Worm (Caenorhabditis elegans) whole organism, young adult: ENCODE measurements around the gene F09G2.8.

Source experiments
- B0019.2 ChIP-seq: fragments of 200-800 bp; sonication (Bioruptor generic); conservative IDR thresholded peaks from 2 replicates; pipeline ENCODE4 v1.3.6; 2022; ENCODE audit warnings: missing genetic modification reagents, missing genetic modification characterization, missing compliant biosample characterization
- B0336.3 ChIP-seq: fragments of 200-800 bp; sonication (Bioruptor generic); IDR thresholded peaks from 2 replicates; pipeline ENCODE4 v1.3.6; 2022; ENCODE audit warnings: missing genetic modification characterization, missing compliant biosample characterization
- F55B11.4 ChIP-seq: sonication (generic microtip); optimal IDR thresholded peaks from 2 replicates; lab custom pipeline; 2016; ENCODE audit warnings: missing compliant biosample characterization, missing genetic modification characterization, borderline replicate concordance; ENCODE audit not compliant: insufficient read depth
- F57C9.4 ChIP-seq: sonication (generic microtip); optimal IDR thresholded peaks from 2 replicates; lab custom pipeline; 2017; ENCODE audit warnings: mild to moderate bottlenecking, missing genetic modification characterization, missing compliant biosample characterization
- K11D2.4 ChIP-seq: fragments of 200-800 bp; sonication (Bioruptor generic); IDR thresholded peaks from 2 replicates; pipeline ENCODE4 v1.3.6; 2022; ENCODE audit warnings: missing genetic modification reagents, missing genetic modification characterization, missing compliant biosample characterization
- T07F8.4 ChIP-seq: sonication (generic microtip); optimal IDR thresholded peaks from 2 replicates; lab custom pipeline; 2016; ENCODE audit warnings: mild to moderate bottlenecking, missing genetic modification characterization, moderate library complexity, missing compliant biosample characterization
- T26A5.8 ChIP-seq: sonication (generic microtip); optimal IDR thresholded peaks from 2 replicates; lab custom pipeline; 2016; ENCODE audit warnings: missing genetic modification characterization, missing compliant biosample characterization
- Y53G8AR.9 ChIP-seq: fragments of 200-800 bp; sonication (Bioruptor generic); conservative IDR thresholded peaks from 2 replicates; pipeline ENCODE4 v1.3.6; 2022; ENCODE audit warnings: missing genetic modification reagents, missing genetic modification characterization, missing compliant biosample characterization
- Y79H2A.3 ChIP-seq: fragments of 200-800 bp; sonication (Bioruptor generic); conservative IDR thresholded peaks from 2 replicates; pipeline ENCODE4 v1.3.6; 2022; ENCODE audit warnings: missing genetic modification reagents, missing genetic modification characterization, missing compliant biosample characterization
- Y95B8A.8 ChIP-seq: fragments of 200-800 bp; sonication (Bioruptor generic); IDR thresholded peaks from 2 replicates; pipeline ENCODE4 v1.3.6; 2022; ENCODE audit warnings: missing genetic modification reagents, missing genetic modification characterization, missing compliant biosample characterization
- ZK185.1 ChIP-seq: sonication (generic microtip); optimal IDR thresholded peaks from 2 replicates; lab custom pipeline; 2016; ENCODE audit warnings: mild to moderate bottlenecking, missing genetic modification characterization, missing compliant biosample characterization; ENCODE audit not compliant: poor library complexity, severe bottlenecking
- atf-7 ChIP-seq: sonication (generic microtip); optimal IDR thresholded peaks from 2 replicates; lab custom pipeline; 2017; ENCODE audit warnings: mild to moderate bottlenecking, missing genetic modification characterization, missing compliant biosample characterization
- attf-3 ChIP-seq: fragments of 200-800 bp; sonication (Bioruptor generic); conservative IDR thresholded peaks from 2 replicates; pipeline ENCODE4 v1.3.6; 2022; ENCODE audit warnings: missing genetic modification reagents, missing genetic modification characterization, missing compliant biosample characterization
- attf-6 ChIP-seq: fragments of 200-800 bp; sonication (Bioruptor generic); IDR thresholded peaks from 2 replicates; pipeline ENCODE4 v1.3.6; 2022; ENCODE audit warnings: missing genetic modification reagents, missing genetic modification characterization, missing compliant biosample characterization
- bed-2 ChIP-seq: fragments of 200-800 bp; sonication (Bioruptor generic); IDR thresholded peaks from 2 replicates; pipeline ENCODE4 v1.3.6; 2022; ENCODE audit warnings: missing genetic modification reagents, missing genetic modification characterization, missing compliant biosample characterization
- cebp-2 ChIP-seq: fragments of 200-800 bp; sonication (Bioruptor generic); IDR thresholded peaks from 2 replicates; pipeline ENCODE4 v1.3.6; 2022; ENCODE audit warnings: missing genetic modification characterization, missing compliant biosample characterization
- ceh-27 ChIP-seq: fragments of 200-800 bp; sonication (Bioruptor generic); optimal IDR thresholded peaks from 2 replicates; lab custom pipeline; 2018; ENCODE audit warnings: mild to moderate bottlenecking, missing genetic modification characterization, moderate library complexity, missing compliant biosample characterization
- ceh-40 ChIP-seq: fragments of 200-800 bp; sonication (Bioruptor generic); IDR thresholded peaks from 2 replicates; pipeline ENCODE4 v1.3.6; 2022; ENCODE audit warnings: missing genetic modification characterization, missing compliant biosample characterization
- ceh-91 ChIP-seq: fragments of 200-800 bp; sonication (Bioruptor generic); IDR thresholded peaks from 2 replicates; pipeline ENCODE4 v1.3.6; 2022; ENCODE audit warnings: missing genetic modification reagents, missing genetic modification characterization, missing compliant biosample characterization
- dpl-1 ChIP-seq: fragments of 150-350 bp; optimal IDR thresholded peaks from 2 replicates; lab custom pipeline; 2014; ENCODE audit warnings: missing biosample characterization, missing genetic modification reagents, missing genetic modification characterization
- efl-1 ChIP-seq: fragments of 150-350 bp; optimal IDR thresholded peaks from 2 replicates; lab custom pipeline; 2014; ENCODE audit warnings: missing biosample characterization, missing genetic modification reagents, missing genetic modification characterization
- egl-18 ChIP-seq: fragments of 200-800 bp; sonication (Bioruptor generic); IDR thresholded peaks from 2 replicates; pipeline ENCODE4 v1.3.6; 2022; ENCODE audit warnings: missing genetic modification reagents, missing genetic modification characterization, missing compliant biosample characterization
- him-1 ChIP-seq: sonication (generic microtip); optimal IDR thresholded peaks from 2 replicates; lab custom pipeline; 2016; ENCODE audit warnings: missing genotype, missing genetic modification reagents, missing genetic modification characterization, missing compliant biosample characterization
- hmg-1.2 ChIP-seq: fragments of 200-800 bp; sonication (Bioruptor generic); IDR thresholded peaks from 2 replicates; pipeline ENCODE4 v1.3.6; 2022; ENCODE audit warnings: missing genetic modification reagents, missing genetic modification characterization, missing compliant biosample characterization
- hrde-1 ChIP-seq: sonication (generic microtip); optimal IDR thresholded peaks from 2 replicates; lab custom pipeline; 2016; ENCODE audit warnings: missing genetic modification characterization, mild to moderate bottlenecking, missing compliant biosample characterization, moderate library complexity, missing genotype, missing genetic modification reagents, borderline replicate concordance
- hsf-1 ChIP-seq: fragments of 200-800 bp; sonication (Bioruptor generic); IDR thresholded peaks from 2 replicates; pipeline ENCODE4 v1.3.6; 2022; ENCODE audit warnings: missing genetic modification reagents, missing genetic modification characterization, missing compliant biosample characterization
- lag-1 ChIP-seq: fragments of 200-800 bp; sonication (Bioruptor generic); IDR thresholded peaks from 2 replicates; pipeline ENCODE4 v1.3.6; 2022; ENCODE audit warnings: missing genetic modification reagents, missing genetic modification characterization, missing compliant biosample characterization
- let-607 ChIP-seq, 2 experiments: fragments of 200-800 bp in 1 of 2; sonication (Bioruptor generic) in 1 of 2; sonication (generic microtip) in 1 of 2; optimal IDR thresholded peaks; 2 replicates each; lab custom pipeline; 2016 to 2018; ENCODE audit warnings: mild to moderate bottlenecking in 2 of 2, missing compliant biosample characterization in 2 of 2, missing genetic modification characterization in 2 of 2, moderate library complexity in 2 of 2, missing genotype in 1 of 2
- lin-54 ChIP-seq: fragments of 200-800 bp; sonication (Bioruptor generic); optimal IDR thresholded peaks from 2 replicates; lab custom pipeline; 2018; ENCODE audit warnings: mild to moderate bottlenecking, missing genetic modification characterization, missing compliant biosample characterization
- madf-10 ChIP-seq: sonication (generic microtip); optimal IDR thresholded peaks from 2 replicates; lab custom pipeline; 2016; ENCODE audit warnings: mild to moderate bottlenecking, missing genetic modification characterization, missing compliant biosample characterization
- madf-3 ChIP-seq: fragments of 200-800 bp; sonication (Bioruptor generic); IDR thresholded peaks from 2 replicates; pipeline ENCODE4 v1.3.6; 2022; ENCODE audit warnings: missing genetic modification reagents, missing genetic modification characterization, missing compliant biosample characterization
- madf-6 ChIP-seq: fragments of 200-800 bp; sonication (Bioruptor generic); IDR thresholded peaks from 2 replicates; pipeline ENCODE4 v1.3.6; 2022; ENCODE audit warnings: missing genetic modification reagents, missing genetic modification characterization, missing compliant biosample characterization
- mxl-1 ChIP-seq: sonication (generic microtip); optimal IDR thresholded peaks from 2 replicates; lab custom pipeline; 2016; ENCODE audit warnings: missing genetic modification characterization, missing compliant biosample characterization
- nfya-1 ChIP-seq: sonication (generic microtip); optimal IDR thresholded peaks from 2 replicates; lab custom pipeline; 2017; ENCODE audit warnings: antibody characterized with exemption, missing compliant biosample characterization, missing genetic modification characterization, borderline replicate concordance; ENCODE audit not compliant: insufficient read depth
- nfya-2 ChIP-seq: fragments of 200-800 bp; sonication (Bioruptor generic); IDR thresholded peaks from 2 replicates; pipeline ENCODE4 v1.3.6; 2022; ENCODE audit warnings: missing genetic modification reagents, missing genetic modification characterization, missing compliant biosample characterization
- nhr-80 ChIP-seq: sonication (generic microtip); optimal IDR thresholded peaks from 2 replicates; lab custom pipeline; 2016; ENCODE audit warnings: missing genetic modification characterization, missing compliant biosample characterization
- pha-4 ChIP-seq: fragments of 150-350 bp; sonication (generic microtip); optimal IDR thresholded peaks from 2 replicates; lab custom pipeline; 2014; ENCODE audit warnings: missing biosample characterization, missing genetic modification reagents, missing genetic modification characterization
- rec-8 ChIP-seq, 2 experiments: sonication (generic microtip); optimal IDR thresholded peaks; 2 replicates each; lab custom pipeline; 2016; ENCODE audit warnings: mild to moderate bottlenecking in 2 of 2, missing genetic modification characterization in 2 of 2, missing genetic modification reagents in 2 of 2, missing genotype in 2 of 2, missing biosample characterization in 1 of 2, missing compliant biosample characterization in 1 of 2, moderate library complexity in 1 of 2
- rpc-1 ChIP-seq, 2 experiments: fragments of 150-350 bp in 1 of 2; sonication (generic microtip) in 1 of 2; optimal IDR thresholded peaks; 2 replicates each; lab custom pipeline; 2014 to 2018; ENCODE audit warnings: missing biosample characterization in 1 of 2, missing genetic modification characterization in 1 of 2, missing genetic modification reagents in 1 of 2, missing genotype in 1 of 2
- sea-2 ChIP-seq: fragments of 200-800 bp; sonication (Bioruptor generic); IDR thresholded peaks from 2 replicates; pipeline ENCODE4 v1.3.6; 2022; ENCODE audit warnings: missing genetic modification characterization, missing compliant biosample characterization
- snpc-3.4 ChIP-seq: sonication (generic microtip); optimal IDR thresholded peaks from 2 replicates; lab custom pipeline; 2017; ENCODE audit warnings: missing genetic modification characterization, mild to moderate bottlenecking, missing compliant biosample characterization, antibody characterized with exemption, moderate library complexity, missing genotype, missing genetic modification reagents
- sptf-2 ChIP-seq: fragments of 200-800 bp; sonication (Bioruptor generic); optimal IDR thresholded peaks from 2 replicates; lab custom pipeline; 2018; ENCODE audit warnings: mild to moderate bottlenecking, missing genetic modification characterization, missing compliant biosample characterization
- tbp1 ChIP-seq: fragments of 200-800 bp; sonication (Bioruptor generic); optimal IDR thresholded peaks from 2 replicates; lab custom pipeline; 2018; ENCODE audit warnings: mild to moderate bottlenecking, missing genetic modification characterization, missing compliant biosample characterization
- xnd-1 ChIP-seq: sonication (generic microtip); optimal IDR thresholded peaks from 2 replicates; lab custom pipeline; 2016; ENCODE audit warnings: missing genotype, missing genetic modification reagents, missing genetic modification characterization, missing compliant biosample characterization
- zim-3 ChIP-seq: sonication (generic microtip); optimal IDR thresholded peaks from 2 replicates; lab custom pipeline; 2017; ENCODE audit warnings: mild to moderate bottlenecking, missing genetic modification characterization, moderate library complexity, missing compliant biosample characterization
- ztf-18 ChIP-seq: sonication (generic microtip); optimal IDR thresholded peaks from 2 replicates; lab custom pipeline; 2016; ENCODE audit warnings: missing genotype, mild to moderate bottlenecking, missing genetic modification characterization, missing compliant biosample characterization
- ztf-25 ChIP-seq: fragments of 200-800 bp; sonication (Bioruptor generic); IDR thresholded peaks from 2 replicates; pipeline ENCODE4 v1.3.6; 2022; ENCODE audit warnings: missing genetic modification reagents, missing genetic modification characterization, missing compliant biosample characterization
- ztf-28 ChIP-seq: fragments of 200-800 bp; sonication (Bioruptor generic); IDR thresholded peaks from 2 replicates; pipeline ENCODE4 v1.3.6; 2022; ENCODE audit warnings: missing genetic modification reagents, missing genetic modification characterization, missing compliant biosample characterization

Gene F09G2.8

ce11 chrV:7196498-7196966 lies 3.1 kb upstream of the F09G2.8 start, which contains the start of gene F09G2.2 (continued):
- no peak for TF ChIP-seq egl-18 (GFP tag; lab: Robert Waterston, UW)
- no peak for TF ChIP-seq F55B11.4 (tag; lab: Kevin White, UChicago)
- peak; percentile 92 for TF ChIP-seq Y53G8AR.9
- peak; percentile 14 for TF ChIP-seq atf-7 (tag; lab: Kevin White, UChicago)
- no peak for TF ChIP-seq T07F8.4 (tag; lab: Kevin White, UChicago)
- peak; percentile 55 for TF ChIP-seq him-1
- TF ChIP-seq bed-2 (GFP tag; lab: Robert Waterston, UW), result no peak
- TF ChIP-seq sptf-2 (GFP tag; lab: Kevin White, UChicago), result no peak
- no peak for TF ChIP-seq nfya-2 (GFP tag; lab: Robert Waterston, UW)
- TF ChIP-seq pha-4 (tag; lab: Kevin White, UChicago), result peak; percentile 84
- peak; percentile 68 for TF ChIP-seq ZK185.1 (tag; lab: Kevin White, UChicago)
- TF ChIP-seq K11D2.4 (GFP tag; lab: Robert Waterston, UW), result peak; percentile 72
- TF ChIP-seq nfya-1 (tag; lab: Kevin White, UChicago), result no peak
- peak; percentile 100 for TF ChIP-seq madf-3
- 0 out of 2 replicates have a peak, but pooled peaks have one; percentile 40 for TF ChIP-seq ztf-25
- TF ChIP-seq Y79H2A.3 (GFP tag; lab: Robert Waterston, UW), result no peak
- 0 out of 2 replicates have a peak, but pooled peaks have one; percentile 6 for TF ChIP-seq ztf-28 (GFP tag; lab: Robert Waterston, UW)
- peak; percentile 84 for TF ChIP-seq B0336.3
- TF ChIP-seq ceh-27 (GFP tag; lab: Kevin White, UChicago), result peak; percentile 88
- TF ChIP-seq F57C9.4 (tag; lab: Kevin White, UChicago), result no peak
- TF ChIP-seq snpc-3.4 (tag; lab: Kevin White, UChicago), result peak; percentile 88
- peak; percentile 88 for TF ChIP-seq efl-1 (GFP tag; lab: Kevin White, UChicago)
- TF ChIP-seq B0019.2 (GFP tag; lab: Robert Waterston, UW), result 0 out of 2 replicates have a peak, but pooled peaks have one; percentile 53
- TF ChIP-seq let-607 (tag; optimal IDR thresholded peaks at IDR 0.05; lab: Kevin White, UChicago), result peak; percentile 2 to 69
- peak; percentile 95 for TF ChIP-seq madf-6 (GFP tag; lab: Robert Waterston, UW)
- peak; percentile 72; the same call in 1 of the 2 replicates for TF ChIP-seq hsf-1 (GFP tag; lab: Robert Waterston, UW)
- peak; percentile 78 for TF ChIP-seq madf-10 (tag; lab: Kevin White, UChicago)
- no peak for TF ChIP-seq sea-2 (GFP tag; lab: Robert Waterston, UW)
- TF ChIP-seq T26A5.8 (tag; lab: Kevin White, UChicago), result no peak
- no peak for TF ChIP-seq cebp-2
- no peak for TF ChIP-seq attf-6 (GFP tag; lab: Robert Waterston, UW)
- TF ChIP-seq mxl-1 (tag; lab: Kevin White, UChicago), result peak; percentile 5
- TF ChIP-seq xnd-1 (tag; lab: Kevin White, UChicago), result peak; percentile 77
- TF ChIP-seq lag-1 (GFP tag; lab: Robert Waterston, UW), result no peak
- peak; percentile 73 for TF ChIP-seq attf-3 (GFP tag; lab: Robert Waterston, UW)
- TF ChIP-seq dpl-1 (GFP tag; lab: Kevin White, UChicago), result peak; percentile 90
- TF ChIP-seq tbp1, result peak; percentile 72
- no peak for TF ChIP-seq zim-3 (tag; lab: Kevin White, UChicago)
- peak; percentile 84 for TF ChIP-seq Y95B8A.8 (GFP tag; lab: Robert Waterston, UW)
- no peak for TF ChIP-seq rpc-1 (optimal IDR thresholded peaks at IDR 0.05; lab: Kevin White, UChicago)
- TF ChIP-seq rpc-1 (tag; optimal IDR thresholded peaks at IDR 0.05; lab: Kevin White, UChicago), result no peak
- TF ChIP-seq rec-8 (tag; optimal IDR thresholded peaks at IDR 0.05; lab: Kevin White, UChicago), result no peak
- TF ChIP-seq ztf-18, result peak; percentile 70
- TF ChIP-seq nhr-80 (tag; lab: Kevin White, UChicago), result peak; percentile 90
- peak; percentile 82 for TF ChIP-seq ceh-91 (GFP tag; lab: Robert Waterston, UW)
- TF ChIP-seq hrde-1 (tag; lab: Kevin White, UChicago), result peak; percentile 14
- peak; percentile 99 for TF ChIP-seq hmg-1.2 (GFP tag; lab: Robert Waterston, UW)
- TF ChIP-seq ceh-40, result no peak
- TF ChIP-seq lin-54, result peak; percentile 93
